Worm (Caenorhabditis elegans) whole organism, mixed stage, embryonic: ENCODE measurements around the gene nsph-1.1.
A peak's percentile ranks its signal among the peaks of the same experiment; 100 is the strongest.

Experiments used
- M03D4.4 ChIP-seq: sonication (generic microtip); optimal IDR thresholded peaks from 2 replicates; lab custom pipeline; 2017; ENCODE audit warnings: mild to moderate bottlenecking, missing genetic modification characterization, missing compliant biosample characterization
- blmp-1 ChIP-seq: fragments of 150-350 bp; optimal IDR thresholded peaks from 2 replicates; lab custom pipeline; 2014; ENCODE audit warnings: missing biosample characterization, missing genetic modification characterization
- ceh-39 ChIP-seq: fragments of 150-350 bp; optimal IDR thresholded peaks from 2 replicates; lab custom pipeline; 2014; ENCODE audit warnings: missing biosample characterization, missing genetic modification characterization
- ceh-43 ChIP-seq: fragments of 200-800 bp; sonication (Bioruptor generic); optimal IDR thresholded peaks from 2 replicates; lab custom pipeline; 2018; ENCODE audit warnings: mild to moderate bottlenecking, missing genetic modification characterization, moderate library complexity, missing compliant biosample characterization
- ceh-83 ChIP-seq: fragments of 200-800 bp; sonication (Bioruptor generic); optimal IDR thresholded peaks from 2 replicates; lab custom pipeline; 2018; ENCODE audit warnings: mild to moderate bottlenecking, missing genetic modification characterization, missing compliant biosample characterization
- ces-1 ChIP-seq: fragments of 150-350 bp; optimal IDR thresholded peaks from 2 replicates; lab custom pipeline; 2014; ENCODE audit warnings: missing biosample characterization, missing genetic modification reagents, missing genetic modification characterization
- cnd-1 ChIP-seq: fragments of 200-800 bp; sonication (Bioruptor generic); optimal IDR thresholded peaks from 2 replicates; lab custom pipeline; 2018; ENCODE audit warnings: mild to moderate bottlenecking, missing genetic modification characterization, missing compliant biosample characterization
- drap-1 ChIP-seq: fragments of 200-800 bp; sonication (Bioruptor generic); optimal IDR thresholded peaks from 3 replicates; lab custom pipeline; 2018; ENCODE audit warnings: mild to moderate bottlenecking, missing genetic modification characterization, missing compliant biosample characterization
- elt-3 ChIP-seq: fragments of 150-350 bp; optimal IDR thresholded peaks from 2 replicates; lab custom pipeline; 2014; ENCODE audit warnings: missing biosample characterization, missing genetic modification characterization
- hlh-1 ChIP-seq: fragments of 150-350 bp; optimal IDR thresholded peaks from 2 replicates; lab custom pipeline; 2014; ENCODE audit warnings: missing biosample characterization, missing genetic modification reagents, missing genetic modification characterization
- lin-13 ChIP-seq: fragments of 150-350 bp; optimal IDR thresholded peaks from 2 replicates; lab custom pipeline; 2014; ENCODE audit warnings: missing biosample characterization, missing genetic modification characterization
- lin-32 ChIP-seq: fragments of 200-800 bp; sonication (Bioruptor generic); optimal IDR thresholded peaks from 2 replicates; lab custom pipeline; 2018; ENCODE audit warnings: mild to moderate bottlenecking, missing genetic modification characterization, missing compliant biosample characterization
- lsy-2 ChIP-seq: fragments of 150-350 bp; optimal IDR thresholded peaks from 2 replicates; lab custom pipeline; 2014; ENCODE audit warnings: missing biosample characterization, missing genetic modification characterization
- mab-5 ChIP-seq: fragments of 150-350 bp; optimal IDR thresholded peaks from 2 replicates; lab custom pipeline; 2014; ENCODE audit warnings: missing biosample characterization, missing genetic modification characterization
- mep-1 ChIP-seq: fragments of 150-350 bp; optimal IDR thresholded peaks from 2 replicates; lab custom pipeline; 2017; ENCODE audit warnings: missing biosample characterization, missing genetic modification reagents, missing genetic modification characterization, inconsistent platforms
- mls-2 ChIP-seq: sonication (generic microtip); optimal IDR thresholded peaks from 2 replicates; lab custom pipeline; 2016; ENCODE audit warnings: mild to moderate bottlenecking, missing genetic modification characterization, moderate library complexity, missing compliant biosample characterization
- nhr-12 ChIP-seq: fragments of 150-350 bp; optimal IDR thresholded peaks from 2 replicates; lab custom pipeline; 2014; ENCODE audit warnings: missing biosample characterization, missing genetic modification characterization
- nhr-2 ChIP-seq: fragments of 150-350 bp; optimal IDR thresholded peaks from 2 replicates; lab custom pipeline; 2014; ENCODE audit warnings: missing biosample characterization, missing genetic modification characterization
- nhr-237 ChIP-seq: fragments of 150-350 bp; optimal IDR thresholded peaks from 2 replicates; lab custom pipeline; 2014; ENCODE audit warnings: missing biosample characterization, missing genetic modification characterization
- nhr-28 ChIP-seq: fragments of 150-350 bp; optimal IDR thresholded peaks from 2 replicates; lab custom pipeline; 2014; ENCODE audit warnings: missing biosample characterization, missing genetic modification characterization
- nhr-76 ChIP-seq: sonication (generic microtip); optimal IDR thresholded peaks from 2 replicates; lab custom pipeline; 2017; ENCODE audit warnings: missing biosample characterization, missing genetic modification characterization
- pha-4 ChIP-seq: fragments of 150-350 bp; optimal IDR thresholded peaks from 2 replicates; lab custom pipeline; 2018; ENCODE audit warnings: missing biosample characterization, missing genetic modification reagents, missing genetic modification characterization
- sem-2 ChIP-seq: fragments of 200-800 bp; sonication (Bioruptor generic); optimal IDR thresholded peaks from 2 replicates; lab custom pipeline; 2018; ENCODE audit warnings: mild to moderate bottlenecking, missing genetic modification characterization, missing compliant biosample characterization
- snpc-4 ChIP-seq: fragments of 150-350 bp; optimal IDR thresholded peaks from 2 replicates; lab custom pipeline; 2014; ENCODE audit warnings: missing biosample characterization, missing genetic modification characterization
- sptf-1 ChIP-seq: sonication (generic microtip); optimal IDR thresholded peaks from 2 replicates; lab custom pipeline; 2017; ENCODE audit warnings: mild to moderate bottlenecking, missing genetic modification characterization, moderate library complexity, missing compliant biosample characterization
- tbx-8 ChIP-seq: fragments of 200-800 bp; sonication (Bioruptor generic); optimal IDR thresholded peaks from 2 replicates; lab custom pipeline; 2018; ENCODE audit warnings: mild to moderate bottlenecking, missing genetic modification characterization, moderate library complexity, missing compliant biosample characterization
- unc-62 ChIP-seq: fragments of 150-350 bp; optimal IDR thresholded peaks from 2 replicates; lab custom pipeline; 2014; ENCODE audit warnings: missing biosample characterization, missing genetic modification reagents, missing genetic modification characterization

nsph-1.1 gene

DNA sequence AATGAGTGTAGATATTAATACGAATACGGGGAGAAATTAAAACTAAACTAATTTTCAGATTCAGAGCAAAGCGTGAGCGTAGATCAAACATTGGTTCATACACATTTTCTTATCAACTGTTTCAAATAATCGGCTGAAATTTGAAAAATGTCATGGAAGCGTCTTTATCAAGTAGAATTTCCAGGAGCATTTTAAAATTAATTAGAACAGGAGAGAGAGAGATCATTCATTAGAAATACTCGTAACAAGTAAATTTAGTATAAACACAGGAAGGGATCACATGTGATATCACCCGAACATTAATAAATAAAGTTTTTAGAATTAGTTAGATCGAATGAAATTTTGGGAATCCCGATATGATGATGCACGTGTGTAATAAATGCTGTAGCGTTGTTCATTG, 40.3 kb downstream of the nsph-1.1 start, which contains the start of gene pho-13:
pho-13 (minus strand) TSS at position 101 of the 400 bp plus-strand sequence.
- no peak for TF ChIP-seq sptf-1 (tag; lab: Kevin White, UChicago)
- TF ChIP-seq ceh-83 (GFP tag; lab: Kevin White, UChicago) = no peak
- no peak for TF ChIP-seq lsy-2
- no peak for TF ChIP-seq mls-2 (tag; lab: Kevin White, UChicago)

DNA sequence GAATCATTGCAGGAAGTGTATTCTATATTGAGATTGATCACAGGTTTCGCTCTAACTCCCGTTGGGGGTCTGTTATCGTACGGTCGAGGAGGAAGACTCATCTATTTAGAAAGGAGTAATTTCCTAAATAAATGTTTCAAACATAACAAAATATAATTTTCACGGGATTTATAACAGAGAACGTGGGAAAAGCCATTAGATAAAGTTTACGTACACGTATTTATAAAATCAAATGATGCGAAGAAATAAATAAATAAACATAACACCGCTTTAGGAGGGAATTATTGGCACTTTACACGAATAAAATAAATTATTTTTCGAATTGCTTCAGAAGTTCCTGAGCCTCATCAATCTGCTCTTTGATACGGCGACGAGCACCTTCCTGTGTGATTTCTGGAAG, 41.9 kb downstream of the nsph-1.1 start, which contains the start of gene F07H5.10:
F07H5.10 (minus strand) TSS at position 101 of the 400 bp plus-strand sequence.
- no peak for TF ChIP-seq pha-4 (tag; lab: Kevin White, UChicago)
- no peak for TF ChIP-seq nhr-28 (tag; lab: Kevin White, UChicago)
- TF ChIP-seq elt-3 (tag; lab: Kevin White, UChicago) = no peak
- TF ChIP-seq nhr-2 = no peak

DNA sequence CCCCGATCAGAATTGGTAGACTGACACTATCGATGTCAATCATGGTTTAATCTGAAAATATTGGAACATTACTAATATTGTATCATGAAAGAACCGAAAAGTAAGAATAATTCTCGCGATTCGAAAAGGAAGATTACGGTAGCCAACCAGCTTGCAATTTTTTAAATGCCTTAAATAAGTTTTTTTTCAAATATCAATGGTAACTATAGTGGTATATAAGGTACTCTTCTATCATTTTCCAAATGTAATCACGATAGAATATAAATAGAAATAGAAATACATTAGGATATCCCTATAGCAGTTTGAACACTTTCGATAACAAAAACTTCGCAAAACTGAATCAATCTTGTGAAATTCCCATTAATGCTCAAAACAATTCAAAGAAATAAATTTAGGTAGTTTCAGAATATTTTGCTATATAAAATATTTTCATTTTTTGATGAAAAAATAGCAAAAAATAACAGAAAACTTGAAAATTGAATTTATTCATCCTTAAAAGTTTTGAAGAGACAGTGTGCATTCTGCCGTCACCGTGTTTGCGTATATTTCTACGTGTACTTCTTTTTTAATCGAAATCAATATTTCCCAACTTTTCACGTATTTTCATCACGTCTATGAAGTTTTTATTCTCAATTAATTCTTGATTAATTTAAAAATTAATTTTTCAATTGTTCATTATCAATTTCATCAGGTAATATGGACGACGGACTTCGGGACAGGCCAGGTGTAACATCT, 44.3 kb downstream of the nsph-1.1 start, which contains the start of the genes F46C5.9 and rer-1:
F46C5.9 (minus strand) TSS at position 51 of the 735 bp plus-strand sequence.
rer-1 (plus strand) TSS at position 692 of the 735 bp plus-strand sequence.
- TF ChIP-seq hlh-1 = no peak
- peak; percentile 60 for TF ChIP-seq lsy-2

DNA sequence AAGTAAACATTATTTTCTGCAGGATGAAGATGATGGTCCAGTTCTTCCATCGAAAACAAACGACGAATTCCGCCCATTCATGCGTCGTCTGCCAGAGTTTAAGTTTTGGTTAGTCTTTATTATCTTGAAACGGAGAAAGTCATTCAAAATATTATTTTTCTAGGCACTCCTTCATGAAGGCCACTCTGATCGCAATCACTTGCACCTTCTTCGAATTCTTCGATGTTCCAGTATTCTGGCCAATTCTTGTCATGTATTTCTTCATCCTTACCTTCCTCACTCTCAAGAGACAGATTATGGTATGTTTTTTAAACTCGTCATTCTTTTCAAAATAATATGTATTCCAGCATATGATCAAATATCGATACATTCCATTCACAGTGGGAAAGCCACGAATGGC, 45.2 kb downstream of the nsph-1.1 start:
- no peak for TF ChIP-seq blmp-1 (tag; lab: Kevin White, UChicago)
- TF ChIP-seq, all 35 proteins: peak for 0

DNA sequence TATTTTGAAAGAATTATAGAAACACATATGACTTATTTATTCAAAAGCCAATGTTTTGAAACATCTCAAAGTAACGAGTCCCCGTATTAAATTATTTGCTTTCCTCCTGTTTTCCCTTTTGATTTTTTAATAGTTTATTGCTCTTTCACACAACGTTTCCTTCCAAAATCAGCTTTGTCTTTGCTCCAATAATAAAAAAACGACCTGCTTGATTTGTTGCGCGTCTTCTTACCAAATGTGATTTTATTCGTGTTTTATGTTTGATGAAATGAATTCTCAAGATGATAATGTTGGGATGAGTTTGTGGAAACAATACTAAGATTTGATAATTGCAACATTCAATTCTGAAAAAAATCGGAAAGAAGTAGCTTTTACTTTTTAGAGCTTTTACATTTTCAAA, 45.8 kb downstream of the nsph-1.1 start:
- TF ChIP-seq nhr-12 (no peak), sem-2 (GFP tag; lab: Kevin White, UChicago) (no peak), elt-3 (tag; lab: Kevin White, UChicago) (no peak), mep-1 (tag; lab: Kevin White, UChicago) (no peak), drap-1 (no peak), cnd-1 (tag; lab: Kevin White, UChicago) (no peak), hlh-1 (no peak), mab-5 (tag; lab: Kevin White, UChicago) (no peak), unc-62 (GFP tag; lab: Kevin White, UChicago) (no peak), nhr-237 (tag; lab: Kevin White, UChicago) (no peak), lin-32 (GFP tag; lab: Kevin White, UChicago) (no peak), ceh-39 (no peak), snpc-4 (tag; lab: Kevin White, UChicago) (no peak)

DNA sequence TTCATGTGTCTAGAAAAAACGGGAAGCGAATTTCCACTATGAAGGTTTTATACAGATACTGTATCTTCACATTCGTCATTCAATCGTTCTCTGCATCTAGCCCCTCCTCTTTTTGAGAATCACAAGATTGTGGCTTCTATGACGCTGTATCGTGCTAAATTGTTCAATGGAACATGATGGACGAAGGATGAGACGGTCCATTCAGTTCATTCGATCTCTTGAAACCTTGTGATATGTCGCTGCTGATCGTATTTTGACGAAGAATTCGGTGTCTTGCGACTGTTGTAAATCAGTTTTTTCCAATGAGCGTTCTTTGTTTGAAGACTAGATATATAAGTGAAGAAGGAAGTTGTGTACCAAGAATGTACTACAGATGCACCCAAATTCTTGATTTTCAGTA, 47.1 kb downstream of the nsph-1.1 start:
- TF ChIP-seq nhr-12 (no peak), mep-1 (tag; lab: Kevin White, UChicago) (no peak), ceh-43 (GFP tag; lab: Kevin White, UChicago) (no peak), pha-4 (tag; lab: Kevin White, UChicago) (no peak), hlh-1 (no peak), tbx-8 (GFP tag; lab: Kevin White, UChicago) (no peak), cnd-1 (tag; lab: Kevin White, UChicago) (no peak), drap-1 (no peak), M03D4.4 (tag; lab: Kevin White, UChicago) (no peak), mls-2 (tag; lab: Kevin White, UChicago) (no peak), ceh-83 (GFP tag; lab: Kevin White, UChicago) (no peak), snpc-4 (tag; lab: Kevin White, UChicago) (no peak), ces-1 (GFP tag; lab: Kevin White, UChicago) (no peak)

DNA sequence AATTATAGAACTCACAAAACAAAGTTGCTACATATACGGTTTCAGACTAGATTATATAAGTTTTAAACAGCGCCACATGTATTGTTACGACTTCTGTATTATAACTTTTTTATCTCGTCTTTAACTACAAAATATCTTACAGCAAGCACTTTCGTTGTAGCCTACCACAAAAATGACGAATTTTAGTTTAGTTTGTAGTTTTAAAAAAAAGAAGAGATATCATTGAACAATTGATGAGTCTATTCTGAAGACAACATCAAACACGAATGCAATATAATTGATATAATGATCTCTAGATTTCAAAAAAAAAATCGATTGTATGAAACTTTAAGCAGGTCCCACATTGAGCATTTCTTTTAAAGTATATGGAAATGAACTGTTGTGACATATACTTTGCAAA, 47.7 kb downstream of the nsph-1.1 start:
- no peak for TF ChIP-seq ceh-43 (GFP tag; lab: Kevin White, UChicago)
- no peak for TF ChIP-seq lin-13 (tag; lab: Kevin White, UChicago)
- no peak for TF ChIP-seq M03D4.4 (tag; lab: Kevin White, UChicago)
- TF ChIP-seq cnd-1 (tag; lab: Kevin White, UChicago) = no peak
- TF ChIP-seq ceh-83 (GFP tag; lab: Kevin White, UChicago) = no peak
- no peak for TF ChIP-seq lsy-2
- TF ChIP-seq ceh-39 = no peak
- no peak for TF ChIP-seq drap-1
- no peak for TF ChIP-seq snpc-4 (tag; lab: Kevin White, UChicago)
- TF ChIP-seq mls-2 (tag; lab: Kevin White, UChicago) = no peak
- no peak for TF ChIP-seq nhr-76 (tag; lab: Kevin White, UChicago)
- no peak for TF ChIP-seq mab-5 (tag; lab: Kevin White, UChicago)
- TF ChIP-seq hlh-1 = no peak
- no peak for TF ChIP-seq ces-1 (GFP tag; lab: Kevin White, UChicago)
- no peak for TF ChIP-seq sptf-1 (tag; lab: Kevin White, UChicago)
- TF ChIP-seq nhr-28 (tag; lab: Kevin White, UChicago) = no peak
- TF ChIP-seq pha-4 (tag; lab: Kevin White, UChicago) = no peak
- TF ChIP-seq mep-1 (tag; lab: Kevin White, UChicago) = no peak
